Fruit fly (Drosophila melanogaster) whole organism, prepupa: ENCODE data around the gene CG6569.

Experiments used
- Blimp-1 ChIP-seq: fragments of 200-800 bp; sonication (Bioruptor generic); optimal IDR thresholded peaks from 3 replicates; lab custom pipeline; 2017; ENCODE audit warnings: missing biosample characterization, missing genetic modification characterization, mild to moderate bottlenecking, moderate library complexity, missing genetic modification reagents
- CG10631 ChIP-seq: fragments of 200-800 bp; sonication (Bioruptor generic); optimal IDR thresholded peaks from 2 replicates; lab custom pipeline; 2016; ENCODE audit warnings: missing biosample characterization, missing genetic modification characterization
- CG11294 ChIP-seq: fragments of 200-800 bp; sonication (Bioruptor generic); IDR thresholded peaks from 2 replicates; pipeline ENCODE4 v1.3.6; 2022; ENCODE audit warnings: missing biosample characterization, missing genetic modification characterization
- CG11762 ChIP-seq: fragments of 200-800 bp; sonication (Bioruptor generic); optimal IDR thresholded peaks from 3 replicates; lab custom pipeline; 2016; ENCODE audit warnings: missing biosample characterization, missing genetic modification characterization; ENCODE audit not compliant: insufficient read depth
- CG11902 ChIP-seq: fragments of 200-800 bp; sonication (Bioruptor generic); optimal IDR thresholded peaks from 3 replicates; lab custom pipeline; 2016; ENCODE audit warnings: missing biosample characterization, missing genetic modification characterization
- CG15336 ChIP-seq: fragments of 200-800 bp; sonication (Bioruptor generic); IDR thresholded peaks from 2 replicates; pipeline ENCODE4 v1.3.6; 2022; ENCODE audit warnings: missing biosample characterization, missing genetic modification characterization
- CG16779 ChIP-seq: fragments of 200-800 bp; sonication (Bioruptor generic); optimal IDR thresholded peaks from 3 replicates; lab custom pipeline; 2017; ENCODE audit warnings: missing biosample characterization, mild to moderate bottlenecking, missing genetic modification characterization
- CG3032 ChIP-seq: fragments of 200-800 bp; optimal IDR thresholded peaks from 2 replicates; lab custom pipeline; 2019; ENCODE audit warnings: missing biosample characterization, mild to moderate bottlenecking, missing genetic modification characterization, moderate library complexity
- CG31627 ChIP-seq: fragments of 200-800 bp; sonication (Bioruptor generic); optimal IDR thresholded peaks from 3 replicates; lab custom pipeline; 2016; ENCODE audit warnings: missing biosample characterization, missing genetic modification characterization
- CG32006 ChIP-seq: fragments of 200-800 bp; sonication (Bioruptor generic); optimal IDR thresholded peaks from 3 replicates; lab custom pipeline; 2017; ENCODE audit warnings: missing biosample characterization, mild to moderate bottlenecking, missing genetic modification characterization
- CG34406 ChIP-seq: fragments of 200-800 bp; sonication (Bioruptor generic); optimal IDR thresholded peaks from 3 replicates; lab custom pipeline; 2016; ENCODE audit warnings: missing biosample characterization, missing genetic modification characterization
- CG3919 ChIP-seq: fragments of 200-800 bp; sonication (Bioruptor generic); optimal IDR thresholded peaks from 3 replicates; lab custom pipeline; 2016; ENCODE audit warnings: missing biosample characterization, missing genetic modification characterization
- CG4318 ChIP-seq: fragments of 200-800 bp; sonication (Bioruptor generic); optimal IDR thresholded peaks from 3 replicates; lab custom pipeline; 2017; ENCODE audit warnings: missing biosample characterization, mild to moderate bottlenecking, missing genetic modification characterization
- CG6276 ChIP-seq: fragments of 200-800 bp; sonication (Bioruptor generic); optimal IDR thresholded peaks from 2 replicates; lab custom pipeline; 2017; ENCODE audit warnings: missing biosample characterization, mild to moderate bottlenecking, missing genetic modification characterization
- CG6792 ChIP-seq: fragments of 200-800 bp; sonication (Bioruptor generic); optimal IDR thresholded peaks from 3 replicates; lab custom pipeline; 2016; ENCODE audit warnings: missing biosample characterization, missing genetic modification characterization
- CG6854 ChIP-seq: fragments of 200-800 bp; sonication (Bioruptor generic); optimal IDR thresholded peaks from 2 replicates; lab custom pipeline; 2017; ENCODE audit warnings: missing biosample characterization, mild to moderate bottlenecking, missing genetic modification characterization
- CG7368 ChIP-seq: fragments of 200-800 bp; sonication (Bioruptor generic); optimal IDR thresholded peaks from 3 replicates; lab custom pipeline; 2016; ENCODE audit warnings: missing biosample characterization, missing genetic modification characterization
- CG8119 ChIP-seq: fragments of 200-800 bp; sonication (Bioruptor generic); IDR thresholded peaks from 3 replicates; pipeline ENCODE4 v1.3.6; 2022; ENCODE audit warnings: missing biosample characterization, missing genetic modification characterization
- CG8319 ChIP-seq: fragments of 200-800 bp; sonication (Bioruptor generic); optimal IDR thresholded peaks from 3 replicates; lab custom pipeline; 2016; ENCODE audit warnings: missing biosample characterization, missing genetic modification characterization
- CG8632 ChIP-seq: fragments of 200-800 bp; sonication (Bioruptor generic); optimal IDR thresholded peaks from 3 replicates; lab custom pipeline; 2016; ENCODE audit warnings: missing biosample characterization, missing genetic modification characterization
- Eip75B ChIP-seq: fragments of 200-800 bp; sonication (Bioruptor generic); optimal IDR thresholded peaks from 3 replicates; lab custom pipeline; 2016; ENCODE audit warnings: missing biosample characterization, missing genetic modification characterization
- Eip78C ChIP-seq: fragments of 200-800 bp; sonication (Bioruptor generic); peaks from one replicate; lab custom pipeline; 2016; ENCODE audit warnings: missing biosample characterization, missing genetic modification characterization
- Eip93F ChIP-seq: fragments of 200-800 bp; sonication (Bioruptor generic); optimal IDR thresholded peaks from 2 replicates; lab custom pipeline; 2016; ENCODE audit warnings: missing biosample characterization, mild to moderate bottlenecking, missing genetic modification characterization
- Ets21C ChIP-seq: fragments of 200-800 bp; sonication (Bioruptor generic); optimal IDR thresholded peaks from 3 replicates; lab custom pipeline; 2016; ENCODE audit warnings: missing biosample characterization, missing genetic modification characterization
- Gug ChIP-seq: fragments of 200-800 bp; sonication (Bioruptor generic); IDR thresholded peaks from 2 replicates; pipeline ENCODE4 v1.3.6; 2022; ENCODE audit warnings: missing biosample characterization, missing genetic modification characterization
- Hr38 ChIP-seq: sonication (Bioruptor generic); optimal IDR thresholded peaks from 2 replicates; lab custom pipeline; 2016; ENCODE audit warnings: missing biosample characterization, missing genetic modification characterization
- Hr39 ChIP-seq: fragments of 200-800 bp; sonication (Bioruptor generic); optimal IDR thresholded peaks from 2 replicates; lab custom pipeline; 2016; ENCODE audit warnings: missing biosample characterization, missing genetic modification characterization
- Hr4 ChIP-seq: fragments of 200-800 bp; sonication (Bioruptor generic); optimal IDR thresholded peaks from 3 replicates; lab custom pipeline; 2016; ENCODE audit warnings: missing biosample characterization, missing genetic modification characterization
- OdsH ChIP-seq: fragments of 200-800 bp; sonication (Bioruptor generic); optimal IDR thresholded peaks from 3 replicates; lab custom pipeline; 2016; ENCODE audit warnings: missing biosample characterization, missing genetic modification characterization
- Sox102F ChIP-seq: fragments of 200-800 bp; sonication (Bioruptor generic); optimal IDR thresholded peaks from 2 replicates; lab custom pipeline; 2016; ENCODE audit warnings: missing biosample characterization, mild to moderate bottlenecking, missing genetic modification characterization
- Sox14 ChIP-seq: fragments of 200-800 bp; sonication (Bioruptor generic); optimal IDR thresholded peaks from 3 replicates; lab custom pipeline; 2016; ENCODE audit warnings: missing biosample characterization, missing genetic modification characterization
- Sox15 ChIP-seq: fragments of 200-800 bp; sonication (Bioruptor generic); optimal IDR thresholded peaks from 3 replicates; lab custom pipeline; 2016; ENCODE audit warnings: missing biosample characterization, missing genetic modification characterization
- acj6 ChIP-seq: fragments of 200-800 bp; sonication (Bioruptor generic); optimal IDR thresholded peaks from 3 replicates; lab custom pipeline; 2016; ENCODE audit warnings: missing biosample characterization, missing genetic modification characterization
- cyc ChIP-seq: fragments of 200-800 bp; sonication (Bioruptor generic); optimal IDR thresholded peaks from 3 replicates; lab custom pipeline; 2016; ENCODE audit warnings: missing biosample characterization, missing genetic modification characterization
- dac ChIP-seq: fragments of 200-800 bp; sonication (Bioruptor generic); optimal IDR thresholded peaks from 2 replicates; lab custom pipeline; 2017; ENCODE audit warnings: missing biosample characterization, mild to moderate bottlenecking, missing genetic modification characterization
- dsx ChIP-seq: fragments of 200-800 bp; optimal IDR thresholded peaks from 3 replicates; lab custom pipeline; 2019; ENCODE audit warnings: missing biosample characterization, mild to moderate bottlenecking, missing genetic modification characterization, moderate library complexity; ENCODE audit not compliant: poor library complexity, severe bottlenecking
- eg ChIP-seq: fragments of 200-800 bp; sonication (Bioruptor generic); IDR thresholded peaks from 3 replicates; pipeline ENCODE4 v1.3.6; 2022; ENCODE audit warnings: missing biosample characterization, missing genetic modification characterization
- fd59A ChIP-seq: fragments of 200-800 bp; sonication (Bioruptor generic); optimal IDR thresholded peaks from 2 replicates; lab custom pipeline; 2017; ENCODE audit warnings: missing biosample characterization, mild to moderate bottlenecking, missing genetic modification characterization, missing genetic modification reagents
- fkh ChIP-seq: fragments of 200-800 bp; sonication (Bioruptor generic); optimal IDR thresholded peaks from 3 replicates; lab custom pipeline; 2017; ENCODE audit warnings: missing biosample characterization, mild to moderate bottlenecking, missing genetic modification characterization, moderate library complexity
- lz ChIP-seq: fragments of 200-800 bp; sonication (Bioruptor generic); optimal IDR thresholded peaks from 3 replicates; lab custom pipeline; 2016; ENCODE audit warnings: missing biosample characterization, missing genetic modification characterization
- net ChIP-seq: fragments of 200-800 bp; sonication (Bioruptor generic); optimal IDR thresholded peaks from 3 replicates; lab custom pipeline; 2016; ENCODE audit warnings: missing biosample characterization, missing genetic modification characterization
- pdm3 ChIP-seq: fragments of 200-800 bp; sonication (Bioruptor generic); optimal IDR thresholded peaks from 3 replicates; lab custom pipeline; 2016; ENCODE audit warnings: missing biosample characterization, missing genetic modification characterization
- salr ChIP-seq, 2 experiments: fragments of 200-800 bp; sonication (Bioruptor generic); optimal IDR thresholded peaks; 3 replicates each; lab custom pipeline; 2016 to 2018; ENCODE audit warnings: missing biosample characterization in 2 of 2, missing genetic modification characterization in 2 of 2, mild to moderate bottlenecking in 1 of 2
- spab ChIP-seq: fragments of 200-800 bp; sonication (Bioruptor generic); optimal IDR thresholded peaks from 2 replicates; lab custom pipeline; 2017; ENCODE audit warnings: missing biosample characterization, mild to moderate bottlenecking, missing genetic modification characterization, missing genetic modification reagents
- svp ChIP-seq: fragments of 200-800 bp; sonication (Bioruptor generic); peaks from one replicate; lab custom pipeline; 2016; ENCODE audit warnings: missing biosample characterization, missing genetic modification characterization
- vri ChIP-seq: fragments of 200-800 bp; sonication (Bioruptor generic); optimal IDR thresholded peaks from 3 replicates; lab custom pipeline; 2016; ENCODE audit warnings: missing biosample characterization, mild to moderate bottlenecking, missing genetic modification characterization

The CG6569 gene

DNA sequence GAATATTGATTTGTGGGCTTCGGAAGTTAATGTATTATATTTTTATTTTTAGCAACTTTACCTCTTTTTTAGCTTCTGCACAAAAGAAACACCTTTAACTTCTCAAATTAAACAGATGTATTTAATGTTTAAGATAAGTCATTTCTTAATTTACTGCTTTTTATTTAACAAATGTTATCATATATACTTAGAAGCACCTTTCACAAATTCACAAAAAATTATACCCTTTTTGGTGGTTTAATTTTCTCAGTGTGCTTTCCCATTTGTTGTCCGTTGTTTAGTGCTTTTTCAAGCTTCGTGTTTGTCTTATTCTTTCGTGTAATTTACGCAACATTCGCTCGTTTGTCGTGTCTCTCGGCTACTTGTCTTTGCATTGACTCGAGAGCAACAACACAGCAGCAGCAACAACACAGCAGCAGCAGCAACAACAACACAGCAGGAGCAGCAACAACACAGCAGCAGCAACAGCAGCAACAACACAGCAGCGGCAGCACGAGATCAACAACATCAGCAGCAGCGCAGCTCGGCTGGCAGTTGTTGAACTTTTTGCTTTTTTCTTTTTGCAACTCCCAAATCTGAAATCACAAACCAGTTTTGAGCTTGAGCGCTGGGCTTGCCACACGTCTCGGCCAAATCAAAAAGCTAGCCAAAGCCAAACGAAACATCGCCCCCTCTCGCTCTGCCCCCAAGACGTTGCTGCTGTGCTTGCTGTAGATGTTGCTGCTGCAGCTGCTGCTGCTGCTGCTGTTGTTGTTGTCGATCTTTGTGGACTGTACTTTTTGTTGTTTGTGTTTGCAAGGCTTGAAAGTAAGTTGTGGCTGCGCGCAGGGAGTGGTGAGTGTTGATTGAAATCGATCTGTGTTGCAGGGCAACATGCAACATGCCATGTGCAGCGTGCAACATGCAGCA is 30.4 kb downstream of the CG6569 start (continued):
- TF ChIP-seq Blimp-1 (GFP tag; lab: Kevin White, UChicago) (peak; percentile 5), CG8319 (GFP tag; lab: Kevin White, UChicago) (peak; percentile 74), eg (GFP tag; lab: Robert Waterston, UW) (peak; percentile 84), CG11762 (GFP tag; lab: Kevin White, UChicago) (peak; percentile 63), CG10631 (GFP tag; lab: Kevin White, UChicago) (peak; percentile 57), lz (GFP tag; lab: Kevin White, UChicago) (peak; percentile 49), CG7368 (GFP tag; lab: Kevin White, UChicago) (peak; percentile 75), fd59A (GFP tag; lab: Kevin White, UChicago) (no peak), CG3032 (peak; percentile 65), Ets21C (GFP tag; lab: Kevin White, UChicago) (no peak), Gug (GFP tag; lab: Robert Waterston, UW) (peak; percentile 67), cyc (peak; percentile 72), CG16779 (tag; lab: Kevin White, UChicago) (peak; percentile 68), CG6854 (peak; percentile 59), CG3919 (GFP tag; lab: Kevin White, UChicago) (peak; percentile 82), Hr39 (GFP tag; lab: Kevin White, UChicago) (no peak)
- TF ChIP-seq, all 60 proteins: peak for 31

DNA sequence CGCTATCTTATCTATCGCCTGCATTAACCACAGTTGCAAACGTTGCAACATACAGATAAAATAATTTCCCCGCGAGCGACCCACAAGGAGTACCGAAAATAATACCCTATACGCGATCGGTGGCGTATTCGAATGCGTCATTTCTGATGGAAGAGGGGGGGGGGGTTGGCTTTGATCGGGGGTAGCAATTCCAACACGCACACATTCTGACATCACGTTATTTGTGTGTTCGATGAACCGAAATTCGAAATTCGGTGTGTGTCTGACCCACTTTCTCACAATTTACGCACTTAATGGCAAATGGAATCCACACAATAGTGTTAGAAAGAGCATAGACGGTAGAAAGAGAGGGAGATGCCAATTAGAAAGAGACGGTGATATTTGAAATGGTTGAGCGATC is 31.1 kb downstream of the CG6569 start:
- TF ChIP-seq Eip93F (GFP tag; lab: Kevin White, UChicago), result no peak
- peak; percentile 19 for TF ChIP-seq vri

DNA sequence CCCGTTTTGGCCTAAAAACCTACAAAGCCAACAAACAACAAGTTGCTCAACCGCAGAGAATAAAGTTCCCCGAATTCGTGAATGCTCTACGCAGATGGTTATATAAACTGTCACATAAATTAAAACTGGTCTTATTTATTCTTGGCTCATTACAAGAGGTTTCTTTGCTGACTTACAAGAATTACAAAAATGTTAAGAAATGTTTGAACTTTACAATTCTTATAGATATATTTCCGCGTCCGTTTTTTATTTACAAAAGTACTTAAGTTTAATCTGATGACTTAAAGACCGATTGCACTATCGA is 31.6 kb downstream of the CG6569 start:
- TF ChIP-seq pdm3 (GFP tag; lab: Kevin White, UChicago) (no peak), CG8632 (no peak), Hr4 (GFP tag; lab: Kevin White, UChicago) (peak; percentile 35), CG10631 (GFP tag; lab: Kevin White, UChicago) (no peak), CG16779 (tag; lab: Kevin White, UChicago) (no peak), Hr39 (GFP tag; lab: Kevin White, UChicago) (no peak), svp (no peak), fd59A (GFP tag; lab: Kevin White, UChicago) (no peak), CG34406 (no peak), CG3032 (no peak), CG6792 (no peak), CG11902 (GFP tag; lab: Kevin White, UChicago) (no peak), Sox15 (GFP tag; lab: Kevin White, UChicago) (no peak), dsx (GFP tag; lab: Kevin White, UChicago) (no peak), CG11762 (GFP tag; lab: Kevin White, UChicago) (no peak), Eip78C (GFP tag; lab: Kevin White, UChicago) (peak; percentile 64), Eip93F (GFP tag; lab: Kevin White, UChicago) (no peak), net (peak; percentile 15), Sox14 (GFP tag; lab: Kevin White, UChicago) (no peak), CG6276 (peak; percentile 6), CG4318 (GFP tag; lab: Kevin White, UChicago) (no peak), spab (GFP tag; lab: Kevin White, UChicago) (no peak), Ets21C (GFP tag; lab: Kevin White, UChicago) (no peak), Eip75B (GFP tag; lab: Kevin White, UChicago) (peak; percentile 2), salr (GFP tag; optimal IDR thresholded peaks at IDR 0.05; lab: Kevin White, UChicago) (no peak), CG15336 (0 out of 2 replicates have a peak, but pooled peaks have one; percentile 8), OdsH (GFP tag; lab: Kevin White, UChicago) (no peak), lz (GFP tag; lab: Kevin White, UChicago) (no peak), CG11294 (GFP tag; lab: Robert Waterston, UW) (no peak), dac (GFP tag; lab: Kevin White, UChicago) (no peak), CG32006 (GFP tag; lab: Kevin White, UChicago) (peak; percentile 38), fkh (GFP tag; lab: Kevin White, UChicago) (no peak), CG31627 (GFP tag; lab: Kevin White, UChicago) (no peak), acj6 (GFP tag; lab: Kevin White, UChicago) (no peak), CG3919 (GFP tag; lab: Kevin White, UChicago) (no peak), CG8119 (GFP tag; lab: Robert Waterston, UW) (no peak), Sox102F (GFP tag; lab: Kevin White, UChicago) (no peak), Hr38 (GFP tag; lab: Kevin White, UChicago) (no peak)
